Worm (Caenorhabditis elegans) whole organism, L4 larva: ENCODE results near the gene C04E7.3.
A peak's percentile ranks its signal among the peaks of the same experiment; 100 is the strongest.

Experiments
- F10B5.3 ChIP-seq: sonication (generic microtip); optimal IDR thresholded peaks from 2 replicates; lab custom pipeline; 2016; ENCODE audit warnings: mild to moderate bottlenecking, missing genetic modification characterization, missing compliant biosample characterization
- F26F4.8 ChIP-seq: fragments of 200-800 bp; sonication (Bioruptor generic); conservative IDR thresholded peaks from 2 replicates; pipeline ENCODE4 v1.3.6; 2022; ENCODE audit warnings: missing genetic modification characterization, missing compliant biosample characterization
- F37D6.2 ChIP-seq: sonication (generic microtip); optimal IDR thresholded peaks from 2 replicates; lab custom pipeline; 2016; ENCODE audit warnings: mild to moderate bottlenecking, missing genetic modification characterization, missing compliant biosample characterization
- F44E2.7 ChIP-seq: fragments of 200-800 bp; sonication (Bioruptor generic); IDR thresholded peaks from 2 replicates; pipeline ENCODE4 v2.1.2; 2022; ENCODE audit warnings: missing genetic modification characterization, missing compliant biosample characterization
- R02D3.7 ChIP-seq: fragments of 150-350 bp; sonication (generic microtip); optimal IDR thresholded peaks from 3 replicates; lab custom pipeline; 2014; ENCODE audit warnings: missing biosample characterization, missing genetic modification characterization
- T20F7.1 ChIP-seq: fragments of 200-800 bp; sonication (Bioruptor generic); optimal IDR thresholded peaks from 2 replicates; lab custom pipeline; 2018; ENCODE audit warnings: mild to moderate bottlenecking, missing genetic modification characterization, missing compliant biosample characterization
- ZK546.5 ChIP-seq, 2 experiments: sonication (generic microtip); optimal IDR thresholded peaks; 2 replicates each; lab custom pipeline; 2017; ENCODE audit warnings: missing biosample characterization in 2 of 2, missing genetic modification characterization in 2 of 2
- aha-1 ChIP-seq: fragments of 150-350 bp; peaks from one replicate; lab custom pipeline; 2014; ENCODE audit warnings: missing biosample characterization, missing genetic modification characterization
- ama-1 ChIP-seq: fragments of 150-350 bp; optimal IDR thresholded peaks from 2 replicates; lab custom pipeline; 2014; ENCODE audit warnings: inconsistent platforms, mixed read lengths
- arid-1 ChIP-seq: fragments of 200-800 bp; sonication (Bioruptor generic); conservative IDR thresholded peaks from 2 replicates; pipeline ENCODE4 v1.3.6; 2022; ENCODE audit warnings: missing genetic modification reagents, missing genetic modification characterization, missing compliant biosample characterization
- ceh-20 ChIP-seq: fragments of 200-800 bp; sonication (Bioruptor generic); IDR thresholded peaks from 2 replicates; pipeline ENCODE4 v1.3.6; 2022; ENCODE audit warnings: missing genetic modification reagents, missing genetic modification characterization, missing compliant biosample characterization
- ceh-28 ChIP-seq: fragments of 150-350 bp; optimal IDR thresholded peaks from 2 replicates; lab custom pipeline; 2014; ENCODE audit warnings: missing biosample characterization, missing genetic modification reagents, missing genetic modification characterization
- ceh-62 ChIP-seq: sonication (generic microtip); optimal IDR thresholded peaks from 2 replicates; lab custom pipeline; 2017; ENCODE audit warnings: missing biosample characterization, missing genetic modification characterization
- ceh-82 ChIP-seq: sonication (generic microtip); optimal IDR thresholded peaks from 2 replicates; lab custom pipeline; 2017; ENCODE audit warnings: missing biosample characterization, missing genetic modification characterization
- ces-1 ChIP-seq: fragments of 150-350 bp; sonication (generic microtip); optimal IDR thresholded peaks from 4 replicates; lab custom pipeline; 2014; ENCODE audit warnings: missing biosample characterization, missing genetic modification reagents, missing genetic modification characterization
- cey-2 ChIP-seq: sonication (generic microtip); optimal IDR thresholded peaks from 3 replicates; lab custom pipeline; 2017; ENCODE audit warnings: missing genetic modification characterization, mild to moderate bottlenecking, missing compliant biosample characterization, antibody characterized with exemption, borderline replicate concordance; ENCODE audit not compliant: insufficient read depth
- daf-12 ChIP-seq: fragments of 150-350 bp; optimal IDR thresholded peaks from 2 replicates; lab custom pipeline; 2014; ENCODE audit warnings: missing biosample characterization, missing genetic modification reagents, missing genetic modification characterization
- daf-8 ChIP-seq: fragments of 200-800 bp; sonication (Bioruptor generic); IDR thresholded peaks from 2 replicates; pipeline ENCODE4 v1.3.6; 2022; ENCODE audit warnings: missing genetic modification characterization, missing compliant biosample characterization
- dmd-8 ChIP-seq: fragments of 200-800 bp; sonication (Bioruptor generic); IDR thresholded peaks from 2 replicates; pipeline ENCODE4 v1.3.6; 2022; ENCODE audit warnings: missing genetic modification characterization, missing compliant biosample characterization
- dve-1 ChIP-seq: sonication (generic microtip); optimal IDR thresholded peaks from 2 replicates; lab custom pipeline; 2017; ENCODE audit warnings: antibody characterized with exemption, mild to moderate bottlenecking, missing genetic modification characterization, missing compliant biosample characterization; ENCODE audit not compliant: insufficient read depth
- egl-27 ChIP-seq: sonication (generic microtip); optimal IDR thresholded peaks from 3 replicates; lab custom pipeline; 2017; ENCODE audit warnings: missing biosample characterization, missing genetic modification reagents, missing genetic modification characterization
- hlh-11 ChIP-seq: fragments of 200-800 bp; sonication (Bioruptor generic); optimal IDR thresholded peaks from 2 replicates; lab custom pipeline; 2018; ENCODE audit warnings: mild to moderate bottlenecking, missing genetic modification characterization, missing compliant biosample characterization
- hlh-30 ChIP-seq: sonication (generic microtip); optimal IDR thresholded peaks from 2 replicates; lab custom pipeline; 2017; ENCODE audit warnings: antibody characterized with exemption, mild to moderate bottlenecking, missing genetic modification characterization, missing compliant biosample characterization; ENCODE audit not compliant: insufficient read depth
- hmg-1.1 ChIP-seq: fragments of 200-800 bp; sonication (Bioruptor generic); IDR thresholded peaks from 2 replicates; pipeline ENCODE4 v1.3.6; 2022; ENCODE audit warnings: missing genetic modification reagents, missing genetic modification characterization, missing compliant biosample characterization
- lim-7 ChIP-seq: fragments of 200-800 bp; sonication (Bioruptor generic); IDR thresholded peaks from 2 replicates; pipeline ENCODE4 v1.3.6; 2022; ENCODE audit warnings: missing genetic modification characterization, missing compliant biosample characterization
- lin-13 ChIP-seq: fragments of 150-350 bp; optimal IDR thresholded peaks from 2 replicates; lab custom pipeline; 2014; ENCODE audit warnings: missing biosample characterization, missing genetic modification reagents, missing genetic modification characterization
- lin-15B ChIP-seq: fragments of 150-350 bp; sonication (generic microtip); optimal IDR thresholded peaks from 3 replicates; lab custom pipeline; 2014; ENCODE audit warnings: missing biosample characterization, missing genetic modification characterization
- lin-29 ChIP-seq: fragments of 200-800 bp; sonication (Bioruptor generic); IDR thresholded peaks from 2 replicates; pipeline ENCODE4 v1.3.6; 2022; ENCODE audit warnings: missing genetic modification reagents, missing genetic modification characterization, missing compliant biosample characterization
- lin-39 ChIP-seq: fragments of 150-350 bp; optimal IDR thresholded peaks from 2 replicates; lab custom pipeline; 2014; ENCODE audit warnings: missing biosample characterization, missing genetic modification reagents, missing genetic modification characterization
- lir-3 ChIP-seq: sonication (generic microtip); optimal IDR thresholded peaks from 2 replicates; lab custom pipeline; 2016; ENCODE audit warnings: mild to moderate bottlenecking, missing genetic modification characterization, missing compliant biosample characterization
- madf-5 ChIP-seq, 2 experiments: fragments of 200-800 bp; sonication (Bioruptor generic); IDR thresholded peaks; 2 replicates each; pipeline ENCODE4 v1.3.6; 2022; ENCODE audit warnings: missing compliant biosample characterization in 2 of 2, missing genetic modification characterization in 2 of 2
- madf-9 ChIP-seq: fragments of 200-800 bp; sonication (Bioruptor generic); conservative IDR thresholded peaks from 2 replicates; pipeline ENCODE4 v1.3.6; 2022; ENCODE audit warnings: missing genetic modification reagents, missing genetic modification characterization, missing compliant biosample characterization
- mdl-1 ChIP-seq, 2 experiments: fragments of 150-350 bp in 1 of 2; sonication (generic microtip) in 1 of 2; optimal IDR thresholded peaks; 2 replicates each; lab custom pipeline; 2014 to 2017; ENCODE audit warnings: missing biosample characterization in 2 of 2, missing genetic modification characterization in 2 of 2
- mdt-29 ChIP-seq: fragments of 200-800 bp; sonication (Bioruptor generic); IDR thresholded peaks from 2 replicates; pipeline ENCODE4 v1.3.6; 2022; ENCODE audit warnings: missing genetic modification reagents, missing genetic modification characterization, missing compliant biosample characterization
- mep-1 ChIP-seq: fragments of 150-350 bp; sonication (generic microtip); optimal IDR thresholded peaks from 3 replicates; lab custom pipeline; 2014; ENCODE audit warnings: missing biosample characterization, missing genetic modification characterization
- mes-2 ChIP-seq: sonication (generic microtip); optimal IDR thresholded peaks from 2 replicates; lab custom pipeline; 2016; ENCODE audit warnings: missing genotype, mild to moderate bottlenecking, missing genetic modification characterization, missing compliant biosample characterization; ENCODE audit not compliant: poor library complexity, severe bottlenecking
- mxl-2 ChIP-seq: fragments of 200-800 bp; sonication (Bioruptor generic); conservative IDR thresholded peaks from 2 replicates; pipeline ENCODE4 v1.3.6; 2022; ENCODE audit warnings: missing genetic modification reagents, missing genetic modification characterization, missing compliant biosample characterization
- mxl-3 ChIP-seq: fragments of 200-800 bp; sonication (Bioruptor generic); optimal IDR thresholded peaks from 2 replicates; lab custom pipeline; 2018; ENCODE audit warnings: mild to moderate bottlenecking, missing genetic modification characterization, missing compliant biosample characterization
- nhr-41 ChIP-seq: fragments of 200-800 bp; sonication (Bioruptor generic); IDR thresholded peaks from 2 replicates; pipeline ENCODE4 v1.3.6; 2022; ENCODE audit warnings: missing genetic modification reagents, missing genetic modification characterization, missing compliant biosample characterization
- nhr-48 ChIP-seq: sonication (generic microtip); optimal IDR thresholded peaks from 2 replicates; lab custom pipeline; 2016; ENCODE audit warnings: mild to moderate bottlenecking, missing genetic modification characterization, missing compliant biosample characterization
- nhr-6 ChIP-seq: fragments of 150-350 bp; optimal IDR thresholded peaks from 2 replicates; lab custom pipeline; 2014; ENCODE audit warnings: missing biosample characterization, missing genetic modification characterization
- nhr-76 ChIP-seq: fragments of 150-350 bp; optimal IDR thresholded peaks from 2 replicates; lab custom pipeline; 2014; ENCODE audit warnings: missing biosample characterization, missing genetic modification characterization
- nhr-77 ChIP-seq: fragments of 150-350 bp; optimal IDR thresholded peaks from 2 replicates; lab custom pipeline; 2014; ENCODE audit warnings: missing biosample characterization, missing genetic modification characterization
- php-3 ChIP-seq: fragments of 200-800 bp; sonication (Bioruptor generic); IDR thresholded peaks from 2 replicates; pipeline ENCODE4 v1.3.6; 2022; ENCODE audit warnings: missing genetic modification reagents, missing genetic modification characterization, missing compliant biosample characterization
- rbr-2 ChIP-seq: sonication (generic microtip); optimal IDR thresholded peaks from 2 replicates; lab custom pipeline; 2016; ENCODE audit warnings: missing genotype, missing genetic modification characterization, missing compliant biosample characterization
- set-16 ChIP-seq: fragments of 200-800 bp; sonication (Bioruptor generic); IDR thresholded peaks from 2 replicates; pipeline ENCODE4 v1.3.6; 2022; ENCODE audit warnings: missing genetic modification reagents, missing genetic modification characterization, missing compliant biosample characterization
- snpc-1.2 ChIP-seq: fragments of 200-800 bp; sonication (Bioruptor generic); IDR thresholded peaks from 2 replicates; pipeline ENCODE4 v1.3.6; 2022; ENCODE audit warnings: missing genetic modification reagents, missing genetic modification characterization, missing compliant biosample characterization
- spr-1 ChIP-seq: sonication (generic microtip); optimal IDR thresholded peaks from 2 replicates; lab custom pipeline; 2016; ENCODE audit warnings: mild to moderate bottlenecking, missing genetic modification characterization, missing compliant biosample characterization
- unc-130 ChIP-seq: sonication (generic microtip); optimal IDR thresholded peaks from 2 replicates; lab custom pipeline; 2016; ENCODE audit warnings: missing genetic modification reagents, missing genetic modification characterization, missing compliant biosample characterization
- unc-39 ChIP-seq: sonication (generic microtip); optimal IDR thresholded peaks from 2 replicates; lab custom pipeline; 2017; ENCODE audit warnings: missing biosample characterization, missing genetic modification characterization
- vab-7 ChIP-seq: fragments of 200-800 bp; sonication (Bioruptor generic); IDR thresholded peaks from 2 replicates; pipeline ENCODE4 v1.3.6; 2022; ENCODE audit warnings: missing genetic modification reagents, missing genetic modification characterization, missing compliant biosample characterization
- zfp-3 ChIP-seq: fragments of 200-800 bp; sonication (Bioruptor generic); conservative IDR thresholded peaks from 2 replicates; pipeline ENCODE4 v1.3.6; 2022; ENCODE audit warnings: missing genetic modification reagents, missing genetic modification characterization, missing compliant biosample characterization
- zip-11 ChIP-seq: fragments of 200-800 bp; sonication (Bioruptor generic); IDR thresholded peaks from 2 replicates; pipeline ENCODE4 v1.3.6; 2022; ENCODE audit warnings: missing genetic modification characterization, missing compliant biosample characterization

The C04E7.3 gene

DNA sequence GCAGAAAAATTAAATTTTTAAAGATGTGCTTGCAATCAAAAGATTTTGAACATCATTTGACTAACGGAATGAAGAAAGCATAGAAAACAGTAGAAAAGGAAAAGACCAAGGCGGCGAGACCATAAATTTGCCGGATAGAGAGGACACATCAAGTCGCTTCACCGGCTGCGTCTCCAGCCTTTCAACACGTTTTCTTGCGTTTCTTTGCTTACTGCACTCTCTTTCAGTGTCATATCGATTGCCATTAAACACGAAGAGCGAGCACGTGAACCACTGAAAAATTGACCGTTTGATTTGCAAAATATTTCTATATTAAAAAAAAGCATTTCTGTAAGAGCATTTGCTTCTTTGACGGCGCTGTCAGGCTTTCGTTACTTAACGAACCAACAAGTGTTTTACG is 1.1 kb upstream of the C04E7.3 start (continued):
- peak; percentile 17 for TF ChIP-seq mep-1 (tag; lab: Kevin White, UChicago)
- no peak for TF ChIP-seq ama-1
- TF ChIP-seq mdt-29 = no peak
- no peak for TF ChIP-seq nhr-76 (tag; lab: Kevin White, UChicago)
- TF ChIP-seq lim-7 (GFP tag; lab: Robert Waterston, UW) = no peak
- no peak for TF ChIP-seq unc-130 (GFP tag; lab: Kevin White, UChicago)
- no peak for TF ChIP-seq madf-5 (GFP tag; IDR thresholded peaks at IDR 0.05; lab: Robert Waterston, UW)
- TF ChIP-seq php-3 (GFP tag; lab: Robert Waterston, UW) = no peak
- TF ChIP-seq ceh-20 (GFP tag; lab: Robert Waterston, UW) = no peak
- peak; percentile 27 for TF ChIP-seq hlh-11 (tag; lab: Kevin White, UChicago)
- TF ChIP-seq T20F7.1 (GFP tag; lab: Kevin White, UChicago) = no peak
- no peak for TF ChIP-seq mxl-2 (GFP tag; lab: Robert Waterston, UW)
- TF ChIP-seq mdl-1 (tag; optimal IDR thresholded peaks at IDR 0.05; lab: Kevin White, UChicago) = peak; percentile 19 to 74
- TF ChIP-seq lir-3 (tag; lab: Kevin White, UChicago) = no peak
- no peak for TF ChIP-seq daf-8 (GFP tag; lab: Robert Waterston, UW)
- TF ChIP-seq cey-2 = no peak
- TF ChIP-seq spr-1 (tag; lab: Kevin White, UChicago) = no peak
- peak; percentile 19 for TF ChIP-seq dve-1 (tag; lab: Kevin White, UChicago)
- no peak for TF ChIP-seq set-16 (GFP tag; lab: Robert Waterston, UW)
- no peak for TF ChIP-seq lin-15B (tag; lab: Kevin White, UChicago)
- no peak for TF ChIP-seq F10B5.3 (tag; lab: Kevin White, UChicago)
- no peak for TF ChIP-seq lin-13
- no peak for TF ChIP-seq F44E2.7 (GFP tag; lab: Robert Waterston, UW)
- no peak for TF ChIP-seq nhr-77
- TF ChIP-seq ZK546.5 (tag; optimal IDR thresholded peaks at IDR 0.05; lab: Kevin White, UChicago) = no peak
- no peak for TF ChIP-seq zfp-3 (GFP tag; lab: Robert Waterston, UW)
- TF ChIP-seq dmd-8 (GFP tag; lab: Robert Waterston, UW) = no peak
- no peak for TF ChIP-seq ceh-62 (tag; lab: Kevin White, UChicago)
- no peak for TF ChIP-seq ces-1 (GFP tag; lab: Kevin White, UChicago)
- no peak for TF ChIP-seq nhr-41 (GFP tag; lab: Robert Waterston, UW)
- TF ChIP-seq aha-1 (tag; lab: Kevin White, UChicago) = peak; percentile 17
- TF ChIP-seq F37D6.2 (tag; lab: Kevin White, UChicago) = no peak
- no peak for TF ChIP-seq unc-39 (tag; lab: Kevin White, UChicago)
- TF ChIP-seq lin-39 = no peak
- no peak for TF ChIP-seq arid-1 (GFP tag; lab: Robert Waterston, UW)
- no peak for TF ChIP-seq nhr-48 (tag; lab: Kevin White, UChicago)
- no peak for TF ChIP-seq R02D3.7 (tag; lab: Kevin White, UChicago)
- TF ChIP-seq zip-11 (GFP tag; lab: Robert Waterston, UW) = no peak
- TF ChIP-seq madf-9 (GFP tag; lab: Robert Waterston, UW) = no peak
- no peak for TF ChIP-seq ceh-28 (tag; lab: Kevin White, UChicago)
- TF ChIP-seq rbr-2 (tag; lab: Kevin White, UChicago) = no peak
- 0 out of 2 replicates have a peak, but pooled peaks have one; percentile 20 for TF ChIP-seq hmg-1.1 (GFP tag; lab: Robert Waterston, UW)
- TF ChIP-seq lin-29 (GFP tag; lab: Robert Waterston, UW) = no peak
- no peak for TF ChIP-seq egl-27
- TF ChIP-seq mes-2 (tag; lab: Kevin White, UChicago) = peak; percentile 15
- TF ChIP-seq daf-12 (tag; lab: Kevin White, UChicago) = no peak
- no peak for TF ChIP-seq F26F4.8 (GFP tag; lab: Robert Waterston, UW)
- no peak for TF ChIP-seq vab-7 (GFP tag; lab: Robert Waterston, UW)
- TF ChIP-seq ceh-82 = no peak
- no peak for TF ChIP-seq nhr-6 (tag; lab: Kevin White, UChicago)
- no peak for TF ChIP-seq mxl-3 (GFP tag; lab: Kevin White, UChicago)
- TF ChIP-seq snpc-1.2 (GFP tag; lab: Robert Waterston, UW) = no peak
- TF ChIP-seq hlh-30 = peak; percentile 70
